Worm (Caenorhabditis elegans) whole organism, young adult: ENCODE measurements around the gene Y48A6B.14.

Experiments used
- B0261.1 ChIP-seq: sonication (generic microtip); optimal IDR thresholded peaks from 2 replicates; lab custom pipeline; 2016; ENCODE audit warnings: mild to moderate bottlenecking, missing genetic modification characterization, moderate library complexity, missing compliant biosample characterization
- B0336.3 ChIP-seq: fragments of 200-800 bp; sonication (Bioruptor generic); IDR thresholded peaks from 2 replicates; pipeline ENCODE4 v1.3.6; 2022; ENCODE audit warnings: missing genetic modification characterization, missing compliant biosample characterization
- F10E7.11 ChIP-seq: sonication (generic microtip); optimal IDR thresholded peaks from 2 replicates; lab custom pipeline; 2017; ENCODE audit warnings: mild to moderate bottlenecking, missing genetic modification characterization, moderate library complexity, missing compliant biosample characterization
- F57A8.1 ChIP-seq: fragments of 200-800 bp; sonication (Bioruptor generic); optimal IDR thresholded peaks from 2 replicates; lab custom pipeline; 2018; ENCODE audit warnings: mild to moderate bottlenecking, missing genetic modification characterization, moderate library complexity, missing compliant biosample characterization
- K12H6.12 ChIP-seq: fragments of 200-800 bp; sonication (Bioruptor generic); optimal IDR thresholded peaks from 2 replicates; lab custom pipeline; 2018; ENCODE audit warnings: mild to moderate bottlenecking, missing genetic modification characterization, missing compliant biosample characterization
- Y53F4B.3 ChIP-seq: fragments of 200-800 bp; sonication (Bioruptor generic); IDR thresholded peaks from 2 replicates; pipeline ENCODE4 v1.3.6; 2022; ENCODE audit warnings: missing genetic modification reagents, missing genetic modification characterization, missing compliant biosample characterization
- Y53G8AR.9 ChIP-seq: fragments of 200-800 bp; sonication (Bioruptor generic); conservative IDR thresholded peaks from 2 replicates; pipeline ENCODE4 v1.3.6; 2022; ENCODE audit warnings: missing genetic modification reagents, missing genetic modification characterization, missing compliant biosample characterization
- Y95B8A.8 ChIP-seq: fragments of 200-800 bp; sonication (Bioruptor generic); IDR thresholded peaks from 2 replicates; pipeline ENCODE4 v1.3.6; 2022; ENCODE audit warnings: missing genetic modification reagents, missing genetic modification characterization, missing compliant biosample characterization
- athp-1 ChIP-seq: sonication (generic microtip); optimal IDR thresholded peaks from 2 replicates; lab custom pipeline; 2017; ENCODE audit warnings: mild to moderate bottlenecking, missing genetic modification characterization, missing compliant biosample characterization
- attf-3 ChIP-seq: fragments of 200-800 bp; sonication (Bioruptor generic); conservative IDR thresholded peaks from 2 replicates; pipeline ENCODE4 v1.3.6; 2022; ENCODE audit warnings: missing genetic modification reagents, missing genetic modification characterization, missing compliant biosample characterization
- attf-5 ChIP-seq: fragments of 200-800 bp; sonication (Bioruptor generic); optimal IDR thresholded peaks from 2 replicates; lab custom pipeline; 2018; ENCODE audit warnings: mild to moderate bottlenecking, missing genetic modification characterization, missing compliant biosample characterization
- bed-1 ChIP-seq: fragments of 200-800 bp; sonication (Bioruptor generic); IDR thresholded peaks from 2 replicates; pipeline ENCODE4 v1.3.6; 2022; ENCODE audit warnings: missing genetic modification reagents, missing genetic modification characterization, missing compliant biosample characterization
- cebp-1 ChIP-seq, 2 experiments: fragments of 200-800 bp in 1 of 2; sonication (Bioruptor generic) in 1 of 2; sonication (generic microtip) in 1 of 2; IDR thresholded peaks in 1 of 2; optimal IDR thresholded peaks in 1 of 2; 2 replicates each; pipeline versions ENCODE4 v1.3.6 to Lab custom; 2017 to 2022; ENCODE audit warnings: missing compliant biosample characterization in 2 of 2, missing genetic modification characterization in 2 of 2, mild to moderate bottlenecking in 1 of 2, missing genetic modification reagents in 1 of 2, moderate library complexity in 1 of 2
- ceh-100 ChIP-seq: fragments of 200-800 bp; sonication (Bioruptor generic); IDR thresholded peaks from 2 replicates; pipeline ENCODE4 v1.3.6; 2022; ENCODE audit warnings: missing genetic modification reagents, missing genetic modification characterization, missing compliant biosample characterization
- dox-1 ChIP-seq: fragments of 200-800 bp; sonication (Bioruptor generic); IDR thresholded peaks from 2 replicates; pipeline ENCODE4 v1.3.6; 2022; ENCODE audit warnings: missing genetic modification reagents, missing genetic modification characterization, missing compliant biosample characterization
- egrh-3 ChIP-seq: fragments of 200-800 bp; sonication (Bioruptor generic); IDR thresholded peaks from 2 replicates; pipeline ENCODE4 v1.3.6; 2022; ENCODE audit warnings: missing genetic modification reagents, missing genetic modification characterization, missing compliant biosample characterization
- gei-17 ChIP-seq: fragments of 200-800 bp; sonication (Bioruptor generic); optimal IDR thresholded peaks from 2 replicates; lab custom pipeline; 2018; ENCODE audit warnings: mild to moderate bottlenecking, missing genetic modification characterization, missing compliant biosample characterization
- hmg-1.2 ChIP-seq: fragments of 200-800 bp; sonication (Bioruptor generic); IDR thresholded peaks from 2 replicates; pipeline ENCODE4 v1.3.6; 2022; ENCODE audit warnings: missing genetic modification reagents, missing genetic modification characterization, missing compliant biosample characterization
- lin-35 ChIP-seq, 3 experiments: fragments of 150-350 bp in 2 of 3; sonication (generic microtip) in 1 of 3; optimal IDR thresholded peaks; 2 replicates each; lab custom pipeline; 2014 to 2018; ENCODE audit warnings: missing biosample characterization in 3 of 3, missing genetic modification characterization in 3 of 3, missing genetic modification reagents in 3 of 3
- lin-40 ChIP-seq: sonication (generic microtip); optimal IDR thresholded peaks from 2 replicates; lab custom pipeline; 2016; ENCODE audit warnings: missing genetic modification characterization, mild to moderate bottlenecking, missing compliant biosample characterization, missing genotype, missing genetic modification reagents
- lin-54 ChIP-seq: fragments of 200-800 bp; sonication (Bioruptor generic); optimal IDR thresholded peaks from 2 replicates; lab custom pipeline; 2018; ENCODE audit warnings: mild to moderate bottlenecking, missing genetic modification characterization, missing compliant biosample characterization
- madf-10 ChIP-seq: sonication (generic microtip); optimal IDR thresholded peaks from 2 replicates; lab custom pipeline; 2016; ENCODE audit warnings: mild to moderate bottlenecking, missing genetic modification characterization, missing compliant biosample characterization
- nfya-2 ChIP-seq: fragments of 200-800 bp; sonication (Bioruptor generic); IDR thresholded peaks from 2 replicates; pipeline ENCODE4 v1.3.6; 2022; ENCODE audit warnings: missing genetic modification reagents, missing genetic modification characterization, missing compliant biosample characterization
- nhr-179 ChIP-seq: sonication (generic microtip); optimal IDR thresholded peaks from 2 replicates; lab custom pipeline; 2016; ENCODE audit warnings: mild to moderate bottlenecking, missing genetic modification characterization, missing compliant biosample characterization
- nhr-80 ChIP-seq: sonication (generic microtip); optimal IDR thresholded peaks from 2 replicates; lab custom pipeline; 2016; ENCODE audit warnings: missing genetic modification characterization, missing compliant biosample characterization
- pha-4 ChIP-seq: fragments of 150-350 bp; sonication (generic microtip); optimal IDR thresholded peaks from 2 replicates; lab custom pipeline; 2014; ENCODE audit warnings: missing biosample characterization, missing genetic modification reagents, missing genetic modification characterization
- rcor-1 ChIP-seq: fragments of 200-800 bp; sonication (Bioruptor generic); IDR thresholded peaks from 2 replicates; pipeline ENCODE4 v1.3.6; 2022; ENCODE audit warnings: missing genetic modification reagents, missing genetic modification characterization, missing compliant biosample characterization
- rpc-1 ChIP-seq, 2 experiments: fragments of 150-350 bp in 1 of 2; sonication (generic microtip) in 1 of 2; optimal IDR thresholded peaks; 2 replicates each; lab custom pipeline; 2014 to 2018; ENCODE audit warnings: missing biosample characterization in 1 of 2, missing genetic modification characterization in 1 of 2, missing genetic modification reagents in 1 of 2, missing genotype in 1 of 2
- snpc-4 ChIP-seq, 5 experiments: fragments of 150-350 bp in 1 of 5; sonication (generic microtip) in 4 of 5; optimal IDR thresholded peaks; 2 replicates each; lab custom pipeline; 2014 to 2018; ENCODE audit warnings: missing genetic modification characterization in 5 of 5, missing biosample characterization in 3 of 5, antibody characterized with exemption in 2 of 5, mild to moderate bottlenecking in 2 of 5, missing compliant biosample characterization in 2 of 5, missing genotype in 2 of 5, moderate library complexity in 2 of 5, missing genetic modification reagents in 1 of 5
- somi-1 ChIP-seq: fragments of 200-800 bp; sonication (Bioruptor generic); optimal IDR thresholded peaks from 2 replicates; lab custom pipeline; 2018; ENCODE audit warnings: mild to moderate bottlenecking, missing genetic modification characterization, missing compliant biosample characterization
- tbp1 ChIP-seq: fragments of 200-800 bp; sonication (Bioruptor generic); optimal IDR thresholded peaks from 2 replicates; lab custom pipeline; 2018; ENCODE audit warnings: mild to moderate bottlenecking, missing genetic modification characterization, missing compliant biosample characterization
- tbx-9 ChIP-seq: sonication (generic microtip); optimal IDR thresholded peaks from 2 replicates; lab custom pipeline; 2016; ENCODE audit warnings: borderline replicate concordance, missing genetic modification characterization, inconsistent platforms, missing compliant biosample characterization
- tlf-1 ChIP-seq: fragments of 200-800 bp; sonication (Bioruptor generic); optimal IDR thresholded peaks from 2 replicates; lab custom pipeline; 2018; ENCODE audit warnings: mild to moderate bottlenecking, missing genetic modification characterization, missing compliant biosample characterization
- zfh-2 ChIP-seq: fragments of 200-800 bp; sonication (Bioruptor generic); conservative IDR thresholded peaks from 2 replicates; pipeline ENCODE4 v1.3.6; 2022; ENCODE audit warnings: missing genetic modification reagents, missing genetic modification characterization, missing compliant biosample characterization
- ztf-28 ChIP-seq: fragments of 200-800 bp; sonication (Bioruptor generic); IDR thresholded peaks from 2 replicates; pipeline ENCODE4 v1.3.6; 2022; ENCODE audit warnings: missing genetic modification reagents, missing genetic modification characterization, missing compliant biosample characterization
- ztf-3 ChIP-seq: fragments of 200-800 bp; sonication (Bioruptor generic); optimal IDR thresholded peaks from 2 replicates; lab custom pipeline; 2018; ENCODE audit warnings: mild to moderate bottlenecking, missing genetic modification characterization, missing compliant biosample characterization
- ztf-6 ChIP-seq: fragments of 200-800 bp; sonication (Bioruptor generic); IDR thresholded peaks from 2 replicates; pipeline ENCODE4 v1.3.6; 2022; ENCODE audit warnings: missing genetic modification reagents, missing genetic modification characterization, missing compliant biosample characterization

Gene Y48A6B.14

DNA sequence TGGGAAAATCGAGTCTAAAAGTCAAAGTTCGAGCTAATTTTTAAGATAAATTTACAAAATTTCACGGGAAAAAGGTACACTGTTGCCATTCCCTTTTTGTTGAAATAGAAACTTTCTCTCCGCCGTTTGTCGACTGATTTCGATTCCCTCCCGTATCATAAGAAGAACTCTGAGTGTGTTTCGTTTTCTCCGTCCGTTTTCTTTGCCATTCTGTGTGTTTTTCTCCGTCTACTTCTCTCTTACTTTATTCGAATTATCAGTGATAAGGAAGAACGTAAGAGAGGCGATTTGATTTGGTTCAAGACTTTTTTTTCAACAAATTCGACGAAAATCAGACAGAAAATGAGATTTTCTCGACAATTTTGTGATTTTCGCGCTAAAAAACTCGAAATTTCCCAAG is 15.1 kb downstream of the Y48A6B.14 start:
- TF ChIP-seq ceh-100 (GFP tag; lab: Robert Waterston, UW), result no peak
- peak; percentile 76 for TF ChIP-seq nhr-80
- TF ChIP-seq F57A8.1 (GFP tag; lab: Kevin White, UChicago), result no peak
- TF ChIP-seq ztf-28 (GFP tag; lab: Robert Waterston, UW), result no peak
- no peak for TF ChIP-seq cebp-1 (GFP tag; IDR thresholded peaks at IDR 0.05; lab: Robert Waterston, UW)
- TF ChIP-seq cebp-1 (tag; optimal IDR thresholded peaks at IDR 0.05; lab: Kevin White, UChicago), result peak; percentile 2
- TF ChIP-seq, all 124 proteins: peak for 2

DNA sequence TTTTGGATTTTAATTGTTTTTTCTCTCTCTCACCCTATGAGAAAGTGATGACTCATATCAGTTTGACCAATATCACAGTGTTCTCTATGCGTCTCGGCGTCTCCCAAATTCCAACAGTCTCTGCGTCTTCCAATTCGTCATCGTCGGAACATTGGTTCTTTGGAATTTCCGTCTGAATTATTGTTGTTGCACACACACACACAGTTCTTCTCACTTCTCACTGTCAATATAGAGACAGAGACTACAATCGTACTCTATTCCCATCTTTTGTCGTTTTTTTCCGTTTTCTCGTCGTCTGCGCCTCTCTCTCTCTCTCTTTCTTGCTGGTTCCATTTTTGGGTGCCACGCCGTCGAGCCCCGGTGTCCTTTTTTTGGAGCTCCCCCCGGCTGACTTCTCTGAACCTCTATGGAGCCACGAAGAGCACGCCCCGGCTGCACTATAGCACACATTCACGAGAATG is 19.3 kb downstream of the Y48A6B.14 start:
- TF ChIP-seq nfya-2 (GFP tag; lab: Robert Waterston, UW) (no peak), gei-17 (GFP tag; lab: Kevin White, UChicago) (no peak), athp-1 (tag; lab: Kevin White, UChicago) (no peak), B0336.3 (GFP tag; lab: Robert Waterston, UW) (no peak), Y53F4B.3 (GFP tag; lab: Robert Waterston, UW) (no peak), zfh-2 (GFP tag; lab: Robert Waterston, UW) (peak; percentile 90), ztf-3 (no peak), egrh-3 (GFP tag; lab: Robert Waterston, UW) (no peak), snpc-4 (GFP tag; optimal IDR thresholded peaks at IDR 0.05; lab: Kevin White, UChicago) (no peak), snpc-4 (tag; optimal IDR thresholded peaks at IDR 0.05; lab: Kevin White, UChicago) (no peak), rcor-1 (GFP tag; lab: Robert Waterston, UW) (no peak), B0261.1 (tag; lab: Kevin White, UChicago) (no peak), bed-1 (GFP tag; lab: Robert Waterston, UW) (no peak), attf-3 (no peak), F10E7.11 (no peak), ztf-6 (GFP tag; lab: Robert Waterston, UW) (no peak), madf-10 (tag; lab: Kevin White, UChicago) (no peak), Y53G8AR.9 (no peak), tlf-1 (GFP tag; lab: Kevin White, UChicago) (no peak), pha-4 (tag; lab: Kevin White, UChicago) (peak; percentile 35), lin-54 (GFP tag; lab: Kevin White, UChicago) (no peak), K12H6.12 (tag; lab: Kevin White, UChicago) (no peak), cebp-1 (GFP tag; IDR thresholded peaks at IDR 0.05; lab: Robert Waterston, UW) (peak; percentile 11; the same call in 1 of the 2 replicates), cebp-1 (tag; optimal IDR thresholded peaks at IDR 0.05; lab: Kevin White, UChicago) (peak; percentile 29), lin-35 (GFP tag; optimal IDR thresholded peaks at IDR 0.05; lab: Kevin White, UChicago) (no peak), tbx-9 (no peak), nhr-179 (tag; lab: Kevin White, UChicago) (no peak), Y95B8A.8 (GFP tag; lab: Robert Waterston, UW) (no peak), dox-1 (GFP tag; lab: Robert Waterston, UW) (peak; percentile 21; the same call in 1 of the 2 replicates), rpc-1 (optimal IDR thresholded peaks at IDR 0.05; lab: Kevin White, UChicago) (no peak), rpc-1 (tag; optimal IDR thresholded peaks at IDR 0.05; lab: Kevin White, UChicago) (no peak), hmg-1.2 (GFP tag; lab: Robert Waterston, UW) (peak; percentile 77; the same call in 1 of the 2 replicates), tbp1 (GFP tag; lab: Kevin White, UChicago) (peak; percentile 13), attf-5 (GFP tag; lab: Kevin White, UChicago) (peak; percentile 39), ztf-28 (GFP tag; lab: Robert Waterston, UW) (no peak), nhr-80 (peak; percentile 34), somi-1 (GFP tag; lab: Kevin White, UChicago) (no peak), lin-40 (tag; lab: Kevin White, UChicago) (peak; percentile 32)
- TF ChIP-seq, all 124 proteins: peak for 9
